Fruit fly (Drosophila melanogaster) whole organism: ENCODE measurements around the gene CG8757.

Experiments
- CG8478 ChIP-seq: fragments of >200 bp; optimal IDR thresholded peaks from 2 replicates; lab custom pipeline; 2018; ENCODE audit warnings: inconsistent platforms
- Dll ChIP-seq: fragments of >200 bp; optimal IDR thresholded peaks from 2 replicates; lab custom pipeline; 2017
- EcR ChIP-seq, 2 experiments: fragments of >200 bp; optimal IDR thresholded peaks; 2 replicates each; lab custom pipeline; 2017; ENCODE audit warnings: missing biosample characterization in 2 of 2, missing genetic modification characterization in 2 of 2, missing genetic modification reagents in 2 of 2
- pan ChIP-seq: fragments of >200 bp; optimal IDR thresholded peaks from 2 replicates; lab custom pipeline; 2017
- psq ChIP-seq: fragments of >200 bp; optimal IDR thresholded peaks from 2 replicates; lab custom pipeline; 2017
- usp ChIP-seq: fragments of >200 bp; optimal IDR thresholded peaks from 2 replicates; lab custom pipeline; 2017; ENCODE audit warnings: missing biosample characterization, missing genetic modification characterization, mixed read lengths

Gene CG8757

DNA sequence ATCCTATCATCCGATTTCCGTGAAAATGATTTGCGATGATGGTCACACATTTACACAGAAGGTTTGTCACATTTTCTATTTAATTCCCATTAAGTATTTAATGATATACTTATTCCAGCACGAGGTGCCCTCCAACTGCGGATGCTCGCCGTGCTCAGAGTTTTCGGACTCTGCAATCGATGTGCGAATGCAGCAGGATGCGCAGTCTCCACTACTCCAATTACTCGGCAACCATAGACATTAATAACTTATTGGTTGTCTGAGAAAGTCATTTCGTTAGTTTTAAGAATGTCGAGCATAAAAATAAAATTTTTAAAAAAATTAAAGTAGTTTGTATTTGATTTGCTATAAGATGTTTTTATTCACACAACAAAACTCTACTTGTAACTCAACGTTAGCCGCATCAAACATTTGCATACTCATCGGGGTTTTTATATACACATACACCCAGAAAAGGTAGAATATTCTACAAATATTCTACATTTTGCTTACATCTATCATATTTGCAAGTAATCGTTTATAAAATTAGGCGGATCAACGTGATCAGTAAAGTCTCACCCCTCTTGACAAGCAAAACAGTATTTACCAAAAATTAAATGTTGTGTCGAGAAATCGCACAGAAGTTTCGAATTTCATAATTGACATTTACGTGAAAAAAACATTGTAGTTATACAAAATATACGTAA, 17.8 kb upstream of the CG8757 start:
- TF ChIP-seq CG8478 (lab: Kevin White, UChicago) (no peak), pan (lab: Kevin White, UChicago) (no peak), Dll (no peak), psq (lab: Kevin White, UChicago) (no peak), usp (GFP tag; lab: Kevin White, UChicago) (no peak), EcR (GFP tag; optimal IDR thresholded peaks at IDR 0.05; lab: Kevin White, UChicago) (no peak)

DNA sequence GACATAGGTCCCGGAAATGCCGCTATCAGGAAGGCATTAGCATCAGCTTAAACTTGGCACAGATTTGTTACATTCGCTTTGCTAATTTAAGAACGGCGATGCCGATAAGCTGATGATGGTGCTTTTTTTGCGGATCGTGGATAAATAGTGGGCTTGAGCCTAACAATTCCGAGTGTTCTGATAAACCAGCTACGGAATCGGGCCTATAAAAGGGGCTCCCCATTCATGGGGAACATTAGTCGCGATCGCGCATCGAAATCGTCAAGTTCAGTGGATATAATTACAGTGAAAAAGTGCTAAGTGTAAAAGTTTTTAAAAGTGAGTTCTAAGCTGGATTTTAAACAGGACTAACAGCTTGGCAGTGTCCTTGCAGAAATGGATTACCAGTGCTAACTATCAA, 3.7 kb upstream of the CG8757 start, which contains the start of gene Hml:
TSS of gene Hml (plus strand) at position 301 of the 400 bp plus-strand sequence.
- no peak for TF ChIP-seq pan (lab: Kevin White, UChicago)
- no peak for TF ChIP-seq CG8478 (lab: Kevin White, UChicago)
- no peak for TF ChIP-seq Dll
- TF ChIP-seq psq (lab: Kevin White, UChicago): no peak
- TF ChIP-seq EcR (GFP tag; optimal IDR thresholded peaks at IDR 0.05; lab: Kevin White, UChicago): no peak
- no peak for TF ChIP-seq usp (GFP tag; lab: Kevin White, UChicago)

DNA sequence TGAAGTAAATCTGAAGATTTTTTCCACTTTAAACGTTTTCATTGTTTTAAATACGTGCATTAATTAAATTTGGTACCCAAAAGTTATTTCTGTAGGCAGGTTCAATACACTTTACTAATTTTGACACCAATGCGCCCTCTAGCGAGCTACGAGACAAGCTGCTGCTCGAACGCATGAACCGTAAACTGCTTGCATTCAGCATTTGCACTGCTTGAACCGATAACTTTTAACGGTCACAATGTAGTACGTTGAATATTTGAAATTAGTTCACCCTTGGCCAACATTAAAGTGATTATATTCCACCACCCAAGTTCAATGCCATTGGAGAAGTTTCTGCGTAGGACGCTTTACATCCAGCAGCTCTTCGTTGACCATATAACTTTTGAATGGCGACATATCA, 3.3 kb upstream of the CG8757 start:
- TF ChIP-seq EcR (GFP tag; optimal IDR thresholded peaks at IDR 0.05; lab: Kevin White, UChicago): peak; percentile 88 to 94
- no peak for TF ChIP-seq pan (lab: Kevin White, UChicago)

DNA sequence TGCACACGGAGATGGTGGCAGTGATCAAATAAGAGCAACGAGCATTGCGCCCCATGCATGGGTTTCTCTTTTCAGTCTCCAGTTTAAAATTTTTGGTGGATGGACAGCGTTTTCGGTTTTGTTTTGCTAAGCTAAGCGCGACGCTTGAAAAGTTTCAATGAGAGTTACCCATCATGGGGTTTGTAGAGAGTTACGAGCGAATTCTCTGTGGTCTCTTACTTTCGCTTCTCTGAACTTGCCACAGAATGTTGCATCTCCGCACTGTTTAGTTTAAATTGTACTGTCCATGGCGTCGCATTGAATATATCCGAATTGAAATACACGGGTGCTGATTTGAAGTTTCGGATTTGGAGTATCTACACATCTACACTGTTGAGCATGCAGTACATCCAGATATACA, 1.3 kb upstream of the CG8757 start, which contains the start of gene Tsp68C:
TSS of gene Tsp68C (plus strand) at position 301 of the 400 bp plus-strand sequence.
- TF ChIP-seq psq (lab: Kevin White, UChicago): no peak
- TF ChIP-seq pan (lab: Kevin White, UChicago): no peak
- no peak for TF ChIP-seq Dll
- TF ChIP-seq usp (GFP tag; lab: Kevin White, UChicago): no peak
- TF ChIP-seq CG8478 (lab: Kevin White, UChicago): no peak
- TF ChIP-seq EcR (GFP tag; optimal IDR thresholded peaks at IDR 0.05; lab: Kevin White, UChicago): no peak

DNA sequence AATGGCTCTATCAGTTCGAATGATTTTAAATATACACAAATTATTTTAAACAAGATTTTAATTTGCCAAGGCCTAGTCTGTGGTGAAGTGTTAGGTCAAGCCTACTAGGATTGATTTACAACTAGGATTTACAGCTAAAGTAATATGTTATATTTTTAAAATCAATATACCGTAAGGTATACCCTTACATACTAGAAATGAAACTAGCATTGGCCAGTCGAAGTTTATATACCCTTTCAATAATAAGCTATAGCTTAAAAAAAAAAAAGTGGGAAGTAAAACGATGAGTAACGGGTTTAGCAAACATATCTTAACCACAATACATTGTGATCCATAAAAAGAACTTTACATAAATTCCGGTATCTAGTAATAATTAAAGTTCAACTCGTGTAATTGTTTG, 877 bp upstream of the CG8757 start, which contains the start of gene CG8750:
TSS of gene CG8750 (minus strand) at position 101 of the 400 bp plus-strand sequence.
- no peak for TF ChIP-seq EcR (GFP tag; optimal IDR thresholded peaks at IDR 0.05; lab: Kevin White, UChicago)
- TF ChIP-seq Dll: no peak
- no peak for TF ChIP-seq psq (lab: Kevin White, UChicago)
- no peak for TF ChIP-seq usp (GFP tag; lab: Kevin White, UChicago)

DNA sequence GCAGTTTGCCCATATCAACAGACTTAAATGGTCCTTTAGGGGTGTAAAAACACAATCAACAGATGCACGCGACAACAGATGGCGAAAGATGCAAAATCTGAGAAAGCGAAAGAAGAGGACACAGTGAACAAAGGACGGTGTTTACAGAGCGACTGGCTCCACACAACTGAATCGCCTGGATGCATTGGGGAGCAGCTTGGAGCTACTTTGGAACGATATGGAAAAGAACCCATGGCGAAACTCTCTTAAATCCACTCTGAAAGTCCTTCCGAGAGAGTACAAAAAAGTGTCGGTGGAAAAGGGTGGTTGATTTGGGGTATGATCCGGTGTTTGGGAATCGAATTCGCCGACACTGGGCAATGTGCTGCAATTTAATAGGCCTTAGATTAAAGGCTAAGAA, 1.3 kb downstream of the CG8757 start:
- TF ChIP-seq usp (GFP tag; lab: Kevin White, UChicago): no peak
- TF ChIP-seq Dll: no peak
- no peak for TF ChIP-seq psq (lab: Kevin White, UChicago)
- TF ChIP-seq EcR (GFP tag; optimal IDR thresholded peaks at IDR 0.05; lab: Kevin White, UChicago): no peak
- TF ChIP-seq pan (lab: Kevin White, UChicago): no peak
- TF ChIP-seq CG8478 (lab: Kevin White, UChicago): no peak

DNA sequence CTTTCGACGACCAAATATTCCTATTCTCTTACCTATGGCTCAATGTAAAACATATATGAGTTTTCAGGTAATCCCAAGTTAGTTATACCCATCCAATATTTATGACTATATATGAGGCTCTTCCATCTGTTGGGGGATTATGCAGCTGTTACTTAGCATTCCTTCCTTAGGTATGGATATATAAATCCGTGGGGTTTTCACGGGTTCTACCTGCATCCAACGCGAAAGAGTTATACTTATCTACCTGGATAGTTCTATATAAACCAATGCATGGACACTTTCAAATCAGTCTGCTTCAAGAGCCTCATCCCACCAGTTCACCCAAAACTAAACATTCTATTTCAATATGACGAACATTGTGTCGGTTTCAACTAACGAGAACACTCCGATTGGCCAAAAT, 4.6 kb downstream of the CG8757 start, which contains the start of gene CG43184:
TSS of gene CG43184 (plus strand) at position 301 of the 400 bp plus-strand sequence.
- TF ChIP-seq usp (GFP tag; lab: Kevin White, UChicago) (no peak), Dll (no peak), psq (lab: Kevin White, UChicago) (no peak), CG8478 (lab: Kevin White, UChicago) (no peak), pan (lab: Kevin White, UChicago) (no peak), EcR (GFP tag; optimal IDR thresholded peaks at IDR 0.05; lab: Kevin White, UChicago) (no peak)

DNA sequence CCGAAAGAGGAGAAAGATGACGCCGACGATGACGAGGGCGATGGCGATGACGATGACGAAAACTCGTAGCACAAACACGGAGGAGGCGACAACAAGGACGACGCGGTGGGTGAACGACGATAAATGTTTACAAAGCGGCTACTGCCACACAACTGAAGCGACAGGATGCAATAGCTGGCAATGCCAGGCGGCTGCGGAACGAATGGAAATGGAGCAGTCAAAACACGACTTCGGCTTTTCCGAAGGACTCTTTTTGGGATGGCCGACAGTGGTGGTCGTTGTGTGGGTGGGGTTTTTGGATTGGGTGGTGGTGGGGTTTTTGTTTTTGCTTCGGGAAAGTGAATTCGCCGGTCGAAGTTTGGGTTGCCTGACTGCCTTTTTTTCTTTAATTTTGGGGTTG, 38.8 kb downstream of the CG8757 start, which contains the start of gene bru3:
TSS of gene bru3 (minus strand) at position 143 of the 400 bp plus-strand sequence.
- TF ChIP-seq usp (GFP tag; lab: Kevin White, UChicago): no peak
- TF ChIP-seq psq (lab: Kevin White, UChicago): no peak
- no peak for TF ChIP-seq Dll
- no peak for TF ChIP-seq EcR (GFP tag; optimal IDR thresholded peaks at IDR 0.05; lab: Kevin White, UChicago)
- no peak for TF ChIP-seq CG8478 (lab: Kevin White, UChicago)
- no peak for TF ChIP-seq pan (lab: Kevin White, UChicago)
